Fruit fly (Drosophila melanogaster): ENCODE measurements around the gene mfrn.

dm6 chr3R:27925971-27926533 lies 21.8 kb downstream of the mfrn start:
- TF ChIP-seq pfk (GFP tag; optimal IDR thresholded peaks at IDR 0.05) (no peak), toy (GFP tag; IDR thresholded peaks at IDR 0.05) (no peak), CG8359 (GFP tag; optimal IDR thresholded peaks at IDR 0.05; ENCODE audit: borderline replicate concordance) (no peak), sqz (GFP tag; optimal IDR thresholded peaks at IDR 0.05) (no peak), sr (GFP tag; IDR thresholded peaks at IDR 0.05) (no peak), CG10543 (GFP tag; optimal IDR thresholded peaks at IDR 0.05) (no peak), slp2 (GFP tag; optimal IDR thresholded peaks at IDR 0.05) (no peak)

Measured in whole organism, embryonic.